Fruit fly (Drosophila melanogaster): ENCODE results near the gene Cp110.

DNA sequence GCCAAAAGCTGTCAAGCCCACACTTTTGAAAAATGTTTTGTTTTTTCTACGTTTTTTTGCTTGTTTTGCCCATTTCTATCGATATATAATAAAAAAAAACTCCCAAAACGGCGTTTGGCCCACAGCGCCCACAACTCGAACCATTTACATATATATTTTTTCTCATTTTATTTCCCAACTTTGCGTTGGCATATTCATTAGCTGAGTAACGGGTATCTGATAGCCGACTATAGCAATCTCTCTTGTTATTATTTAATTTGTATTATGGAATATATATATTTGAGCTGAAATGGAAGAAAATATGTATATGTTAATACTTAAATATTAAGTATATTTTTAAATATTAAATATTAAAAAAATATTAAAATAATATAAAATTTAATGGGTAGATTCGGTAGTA, 4.6 kb downstream of the Cp110 start:
- TF ChIP-seq Dll (optimal IDR thresholded peaks at IDR 0.05) = no peak
- TF ChIP-seq EcR (GFP tag; optimal IDR thresholded peaks at IDR 0.05) = no peak
- TF ChIP-seq psq (optimal IDR thresholded peaks at IDR 0.05) = no peak
- TF ChIP-seq pan (optimal IDR thresholded peaks at IDR 0.05) = no peak
- no peak for TF ChIP-seq CG8478 (optimal IDR thresholded peaks at IDR 0.05)
- no peak for TF ChIP-seq usp (GFP tag; optimal IDR thresholded peaks at IDR 0.05)
